Worm (Caenorhabditis elegans): ENCODE data around the gene T05C12.9.

The T05C12.9 gene

ce11 chrII:8214367-8214766 lies 21.3 kb upstream of the T05C12.9 start, which contains the start of gene M110.10:
Gene M110.10 (minus strand): TSS chrII:8214467.
- TF ChIP-seq dao-5 (tag; optimal IDR thresholded peaks at IDR 0.05) (no peak), him-1 (tag; optimal IDR thresholded peaks at IDR 0.05) (no peak), W03F9.2 (tag; optimal IDR thresholded peaks at IDR 0.05) (no peak)

ce11 chrII:8212680-8213079 lies 19.7 kb upstream of the T05C12.9 start, which contains the start of gene twk-3:
Gene twk-3 (minus strand): TSS chrII:8212780.
- no peak for TF ChIP-seq him-1 (tag; optimal IDR thresholded peaks at IDR 0.05)
- TF ChIP-seq W03F9.2 (tag; optimal IDR thresholded peaks at IDR 0.05), result no peak
- TF ChIP-seq dao-5 (tag; optimal IDR thresholded peaks at IDR 0.05), result no peak

- TF ChIP-seq dao-5 (tag; optimal IDR thresholded peaks at IDR 0.05) (no peak), him-1 (tag; optimal IDR thresholded peaks at IDR 0.05) (no peak), W03F9.2 (tag; optimal IDR thresholded peaks at IDR 0.05) (no peak)
Observed at ce11 chrII:8209476-8209875, 16.4 kb upstream of the T05C12.9 start, which contains the start of gene M110.8. Gene M110.8 (minus strand): TSS chrII:8209576.

- TF ChIP-seq W03F9.2 (tag; optimal IDR thresholded peaks at IDR 0.05), result no peak
- TF ChIP-seq him-1 (tag; optimal IDR thresholded peaks at IDR 0.05), result no peak
- TF ChIP-seq dao-5 (tag; optimal IDR thresholded peaks at IDR 0.05), result no peak
Observed at ce11 chrII:8205612-8206011, 12.6 kb upstream of the T05C12.9 start.

ce11 chrII:8204039-8204438 lies 11.0 kb upstream of the T05C12.9 start, which contains the start of gene col-76:
Gene col-76 (plus strand): TSS chrII:8204339.
- no peak for TF ChIP-seq W03F9.2 (tag; optimal IDR thresholded peaks at IDR 0.05)
- TF ChIP-seq him-1 (tag; optimal IDR thresholded peaks at IDR 0.05), result no peak
- TF ChIP-seq dao-5 (tag; optimal IDR thresholded peaks at IDR 0.05), result no peak

ce11 chrII:8199803-8200202 lies 6.8 kb upstream of the T05C12.9 start:
- no peak for TF ChIP-seq him-1 (tag; optimal IDR thresholded peaks at IDR 0.05)
- no peak for TF ChIP-seq dao-5 (tag; optimal IDR thresholded peaks at IDR 0.05)
- TF ChIP-seq W03F9.2 (tag; optimal IDR thresholded peaks at IDR 0.05), result no peak

- TF ChIP-seq dao-5 (tag; optimal IDR thresholded peaks at IDR 0.05) (no peak), W03F9.2 (tag; optimal IDR thresholded peaks at IDR 0.05) (no peak), him-1 (tag; optimal IDR thresholded peaks at IDR 0.05) (no peak)
Observed at ce11 chrII:8198503-8198902, 5.5 kb upstream of the T05C12.9 start, which contains the start of gene qua-1. Gene qua-1 (plus strand): TSS chrII:8198803.

ce11 chrII:8193922-8194321 lies 896 bp upstream of the T05C12.9 start:
- TF ChIP-seq him-1 (tag; optimal IDR thresholded peaks at IDR 0.05) (no peak), W03F9.2 (tag; optimal IDR thresholded peaks at IDR 0.05) (no peak), dao-5 (tag; optimal IDR thresholded peaks at IDR 0.05) (no peak)

- TF ChIP-seq W03F9.2 (tag; optimal IDR thresholded peaks at IDR 0.05), result no peak
- no peak for TF ChIP-seq him-1 (tag; optimal IDR thresholded peaks at IDR 0.05)
- no peak for TF ChIP-seq dao-5 (tag; optimal IDR thresholded peaks at IDR 0.05)
Observed at ce11 chrII:8190455-8190854, 2.6 kb downstream of the T05C12.9 start, which contains the start of gene T05C12.8. Gene T05C12.8 (minus strand): TSS chrII:8190555.

- TF ChIP-seq him-1 (tag; optimal IDR thresholded peaks at IDR 0.05) (no peak), W03F9.2 (tag; optimal IDR thresholded peaks at IDR 0.05) (no peak), dao-5 (tag; optimal IDR thresholded peaks at IDR 0.05) (no peak)
Observed at ce11 chrII:8187516-8187915, 5.5 kb downstream of the T05C12.9 start.

- TF ChIP-seq him-1 (tag; optimal IDR thresholded peaks at IDR 0.05) (peak; percentile 84), W03F9.2 (tag; optimal IDR thresholded peaks at IDR 0.05) (peak; percentile 96), dao-5 (tag; optimal IDR thresholded peaks at IDR 0.05) (no peak)
Observed at ce11 chrII:8185016-8185493, 8.0 kb downstream of the T05C12.9 start, which contains the start of the genes mig-5 and cct-1. Gene mig-5 (minus strand): TSS chrII:8185023. Gene cct-1 (plus strand): TSS chrII:8185443.

ce11 chrII:8181437-8181836 lies 11.6 kb downstream of the T05C12.9 start, which contains the start of gene dylt-3:
Gene dylt-3 (plus strand): TSS chrII:8181737.
- TF ChIP-seq him-1 (tag; optimal IDR thresholded peaks at IDR 0.05) (no peak), dao-5 (tag; optimal IDR thresholded peaks at IDR 0.05) (no peak)

- TF ChIP-seq him-1 (tag; optimal IDR thresholded peaks at IDR 0.05) (no peak), W03F9.2 (tag; optimal IDR thresholded peaks at IDR 0.05) (no peak), dao-5 (tag; optimal IDR thresholded peaks at IDR 0.05) (no peak)
Observed at ce11 chrII:8180281-8180680, 12.7 kb downstream of the T05C12.9 start, which contains the start of gene T05C12.4. Gene T05C12.4 (minus strand): TSS chrII:8180381.

ce11 chrII:8178614-8179013 lies 14.4 kb downstream of the T05C12.9 start:
- TF ChIP-seq W03F9.2 (tag; optimal IDR thresholded peaks at IDR 0.05) (no peak), him-1 (tag; optimal IDR thresholded peaks at IDR 0.05) (no peak), dao-5 (tag; optimal IDR thresholded peaks at IDR 0.05) (no peak)

ce11 chrII:8177095-8177494 lies 15.9 kb downstream of the T05C12.9 start, which contains the start of gene acr-14:
Gene acr-14 (minus strand): TSS chrII:8177195.
- no peak for TF ChIP-seq W03F9.2 (tag; optimal IDR thresholded peaks at IDR 0.05)
